Fruit fly (Drosophila melanogaster): ENCODE data around the gene CDK2AP1.
A peak's percentile ranks its signal among the peaks of the same experiment; 100 is the strongest.

Gene CDK2AP1

DNA sequence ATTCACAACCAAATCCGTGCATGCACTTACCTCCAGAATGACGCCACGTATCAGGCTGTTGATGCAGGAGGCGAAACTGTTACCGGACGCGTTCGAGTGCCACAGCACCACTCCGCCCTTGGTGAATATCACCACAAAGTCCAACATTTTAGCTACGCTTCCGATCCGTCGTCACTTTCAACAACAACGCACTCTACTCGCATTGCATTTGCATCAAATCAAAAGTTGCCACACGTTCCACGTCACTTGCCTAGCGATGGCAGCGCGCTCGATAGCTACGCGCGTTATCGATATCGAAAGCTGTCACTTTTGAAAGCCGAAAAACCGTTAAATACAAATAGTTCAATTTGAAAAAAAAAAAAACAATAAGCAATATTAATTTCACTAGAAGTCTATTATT, 8.8 kb upstream of the CDK2AP1 start, which contains the start of gene SrpRalpha (continued):
- TF ChIP-seq toy (GFP tag; IDR thresholded peaks at IDR 0.05): no peak
- TF ChIP-seq CG8388 (GFP tag; optimal IDR thresholded peaks at IDR 0.05): no peak
- no peak for TF ChIP-seq lmd (GFP tag; IDR thresholded peaks at IDR 0.05)
- no peak for TF ChIP-seq da (GFP tag; optimal IDR thresholded peaks at IDR 0.05)
- no peak for TF ChIP-seq CG9437 (GFP tag; optimal IDR thresholded peaks at IDR 0.05)
- peak; percentile 12 for TF ChIP-seq CG17829 (tag; optimal IDR thresholded peaks at IDR 0.05)
- TF ChIP-seq Fer2 (tag; optimal IDR thresholded peaks at IDR 0.05): no peak
- TF ChIP-seq CG2116 (GFP tag; optimal IDR thresholded peaks at IDR 0.05): peak; percentile 20
- TF ChIP-seq CG10565 (GFP tag; optimal IDR thresholded peaks at IDR 0.05): no peak
- no peak for TF ChIP-seq CG30020 (tag; optimal IDR thresholded peaks at IDR 0.05)
- TF ChIP-seq CG13287 (GFP tag; IDR thresholded peaks at IDR 0.05; ENCODE audit: partially characterized antibody): peak; percentile 55
- no peak for TF ChIP-seq kni (GFP tag; optimal IDR thresholded peaks at IDR 0.05)
- TF ChIP-seq CG15696 (tag; optimal IDR thresholded peaks at IDR 0.05): no peak
- 0 out of 3 replicates have a peak, but pooled peaks have one; percentile 24 for TF ChIP-seq so (GFP tag; IDR thresholded peaks at IDR 0.05)
- peak; percentile 84 for TF ChIP-seq Sry-δ (GFP tag; optimal IDR thresholded peaks at IDR 0.05)
- no peak for TF ChIP-seq tgo (GFP tag; IDR thresholded peaks at IDR 0.05)
- TF ChIP-seq Dref (GFP tag; IDR thresholded peaks at IDR 0.05): peak; percentile 72
- TF ChIP-seq CG11696 (GFP tag; IDR thresholded peaks at IDR 0.05): no peak
- TF ChIP-seq MESR4 (GFP tag; optimal IDR thresholded peaks at IDR 0.05): peak; percentile 84
- TF ChIP-seq grn (GFP tag; optimal IDR thresholded peaks at IDR 0.05): no peak
- no peak for TF ChIP-seq zen (tag; optimal IDR thresholded peaks at IDR 0.05)

DNA sequence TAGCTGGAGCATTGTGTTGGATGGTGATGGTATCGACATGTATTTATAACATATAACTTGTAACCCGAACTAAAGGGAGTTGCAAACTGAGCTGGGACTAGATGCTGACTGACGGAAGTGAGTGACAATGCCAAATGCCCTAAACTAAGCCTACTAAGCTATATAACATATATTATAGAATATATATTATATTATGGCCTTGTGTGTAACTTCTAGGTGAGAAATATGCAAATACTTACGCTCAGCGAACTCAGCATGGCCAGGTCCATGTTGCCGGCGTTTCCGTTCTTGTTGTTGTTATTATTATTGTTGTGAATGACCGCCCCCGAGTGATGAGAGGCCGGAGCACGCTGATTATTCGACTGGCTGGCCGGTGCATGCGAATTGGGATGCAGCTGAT, 5.3 kb upstream of the CDK2AP1 start, which contains the start of gene CG44385:
Gene CG44385, minus strand, starts transcription at position 101 of the 400 bp plus-strand sequence.
- no peak for TF ChIP-seq D19B (GFP tag; optimal IDR thresholded peaks at IDR 0.05)
- TF ChIP-seq CG15269 (tag; optimal IDR thresholded peaks at IDR 0.05): no peak
- TF ChIP-seq Camta (GFP tag; optimal IDR thresholded peaks at IDR 0.05): no peak
- TF ChIP-seq CG31441 (GFP tag; IDR thresholded peaks at IDR 0.05): no peak
- no peak for TF ChIP-seq CG12219 (GFP tag; optimal IDR thresholded peaks at IDR 0.05)
- no peak for TF ChIP-seq zfh2 (GFP tag; optimal IDR thresholded peaks at IDR 0.05)
- TF ChIP-seq H2.0 (GFP tag; IDR thresholded peaks at IDR 0.05): no peak
- TF ChIP-seq CG17802 (tag; optimal IDR thresholded peaks at IDR 0.05): no peak
- no peak for TF ChIP-seq Elba2 (GFP tag; optimal IDR thresholded peaks at IDR 0.05)
- no peak for TF ChIP-seq Atf3 (GFP tag; optimal IDR thresholded peaks at IDR 0.05)

DNA sequence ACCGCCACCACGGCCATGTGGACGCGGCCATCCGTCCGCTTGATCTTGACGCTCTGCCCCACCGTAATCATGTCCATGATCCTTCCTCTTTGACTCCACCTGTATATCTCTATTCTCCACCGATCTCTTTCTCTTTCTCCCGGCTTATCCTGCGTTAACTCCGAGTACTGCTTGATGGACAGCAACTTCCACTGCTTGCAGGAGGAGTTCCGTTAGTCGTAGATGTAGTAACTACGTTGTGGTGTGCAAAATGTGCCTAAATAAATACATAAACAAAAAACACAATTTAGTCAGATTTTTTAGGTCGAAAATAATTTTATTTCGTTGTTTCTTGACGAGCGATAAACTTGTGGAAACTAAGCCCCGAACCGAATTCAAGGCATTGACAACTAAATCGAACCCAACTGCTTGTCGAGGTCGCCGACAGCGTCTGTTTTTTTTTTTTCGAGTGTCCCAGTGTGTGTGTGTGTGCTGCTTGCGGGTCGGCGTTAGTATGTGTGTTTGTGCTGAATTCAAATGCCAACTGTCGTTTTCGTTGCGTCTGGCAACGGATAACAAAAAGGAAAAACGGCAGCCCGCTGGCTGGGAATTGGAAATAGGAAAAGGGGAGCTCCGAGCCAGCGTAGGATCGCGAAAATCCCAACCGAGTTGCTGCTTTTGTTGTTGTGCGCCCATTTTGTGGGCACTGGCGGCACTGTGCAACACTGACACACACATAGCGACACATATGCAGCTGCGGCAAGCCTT, 1.6 kb upstream of the CDK2AP1 start:
- TF ChIP-seq dysf (GFP tag; IDR thresholded peaks at IDR 0.05): 0 out of 3 replicates have a peak, but pooled peaks have one; percentile 11
- peak; percentile 26; the same call in 1 of the 2 replicates for TF ChIP-seq MBD-R2 (GFP tag; IDR thresholded peaks at IDR 0.05)
- TF ChIP-seq phol (tag; optimal IDR thresholded peaks at IDR 0.05): peak; percentile 18
- TF ChIP-seq CG30020 (tag; optimal IDR thresholded peaks at IDR 0.05): peak; percentile 3
- TF ChIP-seq jumu (GFP tag; optimal IDR thresholded peaks at IDR 0.05): peak; percentile 23
- TF ChIP-seq CG14860 (GFP tag; IDR thresholded peaks at IDR 0.05; ENCODE audit: partially characterized antibody): no peak
- peak; percentile 73 for TF ChIP-seq Myb (GFP tag; optimal IDR thresholded peaks at IDR 0.05)
- peak; percentile 41 for TF ChIP-seq CG10267 (tag; optimal IDR thresholded peaks at IDR 0.05)
- peak; percentile 81 for TF ChIP-seq CG32772 (GFP tag; IDR thresholded peaks at IDR 0.05)
- TF ChIP-seq sqz (GFP tag; optimal IDR thresholded peaks at IDR 0.05): peak; percentile 92
- TF ChIP-seq CG4360 (GFP tag; IDR thresholded peaks at IDR 0.05): peak; percentile 80
- TF ChIP-seq CG16863 (GFP tag; optimal IDR thresholded peaks at IDR 0.05): peak; percentile 10
- TF ChIP-seq H2.0 (GFP tag; IDR thresholded peaks at IDR 0.05): 0 out of 2 replicates have a peak, but pooled peaks have one; percentile 12
- TF ChIP-seq CG8478 (optimal IDR thresholded peaks at IDR 0.05): peak; percentile 89
- TF ChIP-seq nau (GFP tag; optimal IDR thresholded peaks at IDR 0.05): no peak
- no peak for TF ChIP-seq CG10209 (GFP tag; optimal IDR thresholded peaks at IDR 0.05)
- TF ChIP-seq sens (GFP tag): peak; percentile 66
- TF ChIP-seq YL-1 (GFP tag; optimal IDR thresholded peaks at IDR 0.05): peak; percentile 22
- TF ChIP-seq CG12391 (tag; optimal IDR thresholded peaks at IDR 0.05): no peak
- TF ChIP-seq Med (GFP tag): peak; percentile 68

Data from whole organism, embryonic.